Fruit fly (Drosophila melanogaster) whole organism, embryonic: ENCODE data around the gene NANS.

Experiments
- Ada2b ChIP-seq: fragments of 200-800 bp; sonication (Bioruptor generic); IDR thresholded peaks from 2 replicates; pipeline ENCODE4 v1.3.6; 2022; ENCODE audit warnings: missing biosample characterization, missing genetic modification characterization
- Awh ChIP-seq: fragments of 200-800 bp; sonication (Bioruptor generic); IDR thresholded peaks from 2 replicates; pipeline ENCODE4, ENCODE4 v1.3.6; 2022; ENCODE audit warnings: missing biosample characterization, missing genetic modification characterization
- Blimp-1 ChIP-seq: fragments of 200-800 bp; sonication (Bioruptor generic); optimal IDR thresholded peaks from 3 replicates; lab custom pipeline; 2018; ENCODE audit warnings: missing biosample characterization, missing genetic modification characterization, mild to moderate bottlenecking, moderate library complexity, missing genetic modification reagents
- C15 ChIP-seq: fragments of 200-800 bp; sonication (Bioruptor generic); IDR thresholded peaks from 3 replicates; pipeline ENCODE4 v1.3.6; 2022; ENCODE audit warnings: missing biosample characterization, missing genetic modification characterization
- CG10209 ChIP-seq: fragments of 200-800 bp; sonication (Bioruptor generic); optimal IDR thresholded peaks from 3 replicates; lab custom pipeline; 2017; ENCODE audit warnings: missing biosample characterization, mild to moderate bottlenecking, missing genetic modification characterization, missing genetic modification reagents
- CG10366 ChIP-seq: fragments of 200-800 bp; sonication (Bioruptor generic); IDR thresholded peaks from 2 replicates; pipeline ENCODE4 v1.3.6; 2022; ENCODE audit warnings: missing biosample characterization, missing genetic modification characterization
- CG11093 ChIP-seq: fragments of 200-800 bp; sonication (Bioruptor generic); IDR thresholded peaks from 3 replicates; pipeline ENCODE4 v1.3.6; 2022; ENCODE audit warnings: missing biosample characterization, missing genetic modification characterization
- CG11695 ChIP-seq: fragments of 200-800 bp; sonication (Bioruptor generic); IDR thresholded peaks from 3 replicates; pipeline ENCODE4 v1.3.6; 2022; ENCODE audit warnings: missing biosample characterization, missing genetic modification characterization
- CG12236 ChIP-seq: fragments of 200-800 bp; sonication (Bioruptor generic); optimal IDR thresholded peaks from 2 replicates; lab custom pipeline; 2016; ENCODE audit warnings: missing biosample characterization, missing genetic modification characterization
- CG13296 ChIP-seq: fragments of 200-800 bp; sonication (Bioruptor generic); optimal IDR thresholded peaks from 3 replicates; lab custom pipeline; 2018; ENCODE audit warnings: missing biosample characterization, mild to moderate bottlenecking, missing genetic modification characterization
- CG14014 ChIP-seq: fragments of 200-800 bp; sonication (Bioruptor generic); IDR thresholded peaks from 2 replicates; pipeline ENCODE4 v1.3.6; 2022; ENCODE audit warnings: missing biosample characterization, missing genetic modification characterization
- CG14710 ChIP-seq: fragments of 200-800 bp; sonication (Bioruptor generic); optimal IDR thresholded peaks from 3 replicates; lab custom pipeline; 2019; ENCODE audit warnings: missing biosample characterization, mild to moderate bottlenecking, missing genetic modification characterization, moderate library complexity
- CG1647 ChIP-seq: fragments of 200-800 bp; sonication (Bioruptor generic); optimal IDR thresholded peaks from 3 replicates; lab custom pipeline; 2016; ENCODE audit warnings: missing biosample characterization, missing genetic modification characterization
- CG16863 ChIP-seq: fragments of 200-800 bp; sonication (Bioruptor generic); optimal IDR thresholded peaks from 3 replicates; lab custom pipeline; 2016; ENCODE audit warnings: missing biosample characterization, missing genetic modification characterization
- CG17359 ChIP-seq: fragments of 200-800 bp; sonication (Bioruptor generic); optimal IDR thresholded peaks from 3 replicates; lab custom pipeline; 2018; ENCODE audit warnings: missing biosample characterization, mild to moderate bottlenecking, missing genetic modification characterization, moderate library complexity
- CG1792 ChIP-seq: fragments of 200-800 bp; sonication (Bioruptor generic); optimal IDR thresholded peaks from 2 replicates; lab custom pipeline; 2016; ENCODE audit warnings: missing biosample characterization, missing genetic modification characterization
- CG2712 ChIP-seq: fragments of 200-800 bp; optimal IDR thresholded peaks from 3 replicates; lab custom pipeline; 2019; ENCODE audit warnings: missing biosample characterization, mild to moderate bottlenecking, missing genetic modification characterization, moderate library complexity
- CG32532 ChIP-seq: fragments of 200-800 bp; sonication (Bioruptor generic); IDR thresholded peaks from 2 replicates; pipeline ENCODE4 v1.3.6; 2022; ENCODE audit warnings: missing biosample characterization, missing genetic modification characterization
- CG4282 ChIP-seq: fragments of 200-800 bp; sonication (Bioruptor generic); optimal IDR thresholded peaks from 2 replicates; lab custom pipeline; 2016; ENCODE audit warnings: missing biosample characterization, missing genetic modification characterization
- CG4820 ChIP-seq: fragments of 200-800 bp; sonication (Bioruptor generic); optimal IDR thresholded peaks from 3 replicates; lab custom pipeline; 2016; ENCODE audit warnings: missing biosample characterization, missing genetic modification characterization
- CG8089 ChIP-seq: fragments of 200-800 bp; sonication (Bioruptor generic); optimal IDR thresholded peaks from 3 replicates; lab custom pipeline; 2016; ENCODE audit warnings: missing biosample characterization, missing genetic modification characterization
- CG8388 ChIP-seq: fragments of 200-800 bp; sonication (Bioruptor generic); optimal IDR thresholded peaks from 2 replicates; lab custom pipeline; 2019; ENCODE audit warnings: missing biosample characterization, mild to moderate bottlenecking, missing genetic modification characterization, moderate library complexity
- CG8944 ChIP-seq: fragments of 200-800 bp; sonication (Bioruptor generic); optimal IDR thresholded peaks from 3 replicates; lab custom pipeline; 2016; ENCODE audit warnings: missing biosample characterization, missing genetic modification characterization
- CG9727 ChIP-seq: fragments of 200-800 bp; sonication (Bioruptor generic); optimal IDR thresholded peaks from 3 replicates; lab custom pipeline; 2017; ENCODE audit warnings: missing biosample characterization, mild to moderate bottlenecking, missing genetic modification characterization
- D ChIP-seq, 2 experiments: fragments of 200-800 bp in 1 of 2; fragments of >200 bp in 1 of 2; sonication (Bioruptor generic) in 1 of 2; optimal IDR thresholded peaks; 2 replicates in 1 of 2; 3 replicates in 1 of 2; lab custom pipeline; 2017; ENCODE audit warnings: mild to moderate bottlenecking in 1 of 2, missing biosample characterization in 1 of 2, missing genetic modification characterization in 1 of 2, missing genetic modification reagents in 1 of 2
- Dek ChIP-seq: fragments of 200-800 bp; sonication (Bioruptor generic); optimal IDR thresholded peaks from 3 replicates; lab custom pipeline; 2019; ENCODE audit warnings: missing biosample characterization, mild to moderate bottlenecking, missing genetic modification characterization, moderate library complexity
- HmgZ ChIP-seq: fragments of 200-800 bp; sonication (Bioruptor generic); optimal IDR thresholded peaks from 2 replicates; lab custom pipeline; 2018; ENCODE audit warnings: missing biosample characterization, mild to moderate bottlenecking, missing genetic modification characterization
- Hr39 ChIP-seq: fragments of >200 bp; optimal IDR thresholded peaks from 2 replicates; lab custom pipeline; 2017
- Opbp ChIP-seq: fragments of 200-800 bp; sonication (Bioruptor generic); IDR thresholded peaks from 3 replicates; pipeline ENCODE4 v1.3.6; 2022; ENCODE audit warnings: missing biosample characterization, missing genetic modification characterization; ENCODE audit not compliant: partially characterized antibody
- PHDP ChIP-seq: fragments of 200-800 bp; sonication (Bioruptor generic); optimal IDR thresholded peaks from 3 replicates; lab custom pipeline; 2018; ENCODE audit warnings: missing biosample characterization, mild to moderate bottlenecking, missing genetic modification characterization, moderate library complexity
- Ptx1 ChIP-seq: fragments of 200-800 bp; sonication (Bioruptor generic); IDR thresholded peaks from 2 replicates; pipeline ENCODE4 v1.3.6; 2022; ENCODE audit warnings: missing biosample characterization, missing genetic modification characterization
- Ssrp ChIP-seq: fragments of 200-800 bp; sonication (Bioruptor generic); optimal IDR thresholded peaks from 2 replicates; lab custom pipeline; 2018; ENCODE audit warnings: missing biosample characterization, mild to moderate bottlenecking, missing genetic modification characterization, moderate library complexity
- TFAM ChIP-seq: fragments of 200-800 bp; sonication (Bioruptor generic); optimal IDR thresholded peaks from 2 replicates; lab custom pipeline; 2017; ENCODE audit warnings: missing biosample characterization, missing genetic modification characterization, inconsistent platforms
- al ChIP-seq: fragments of 200-800 bp; sonication (Bioruptor generic); IDR thresholded peaks from 2 replicates; pipeline ENCODE4 v1.3.6; 2022; ENCODE audit warnings: missing biosample characterization, missing genetic modification characterization
- ato ChIP-seq: fragments of 200-800 bp; sonication (Bioruptor generic); IDR thresholded peaks from 2 replicates; pipeline ENCODE4 v1.3.6; 2022; ENCODE audit warnings: missing biosample characterization, missing genetic modification characterization; ENCODE audit not compliant: partially characterized antibody
- dimm ChIP-seq: fragments of 200-800 bp; sonication (Bioruptor generic); IDR thresholded peaks from 2 replicates; pipeline ENCODE4 v1.3.6; 2022; ENCODE audit warnings: missing biosample characterization, missing genetic modification characterization
- ham ChIP-seq: fragments of 200-800 bp; sonication (Bioruptor generic); IDR thresholded peaks from 2 replicates; pipeline ENCODE4 v1.3.6; 2022; ENCODE audit warnings: missing biosample characterization, missing genetic modification characterization
- kni ChIP-seq: fragments of 200-800 bp; sonication (Bioruptor generic); optimal IDR thresholded peaks from 3 replicates; lab custom pipeline; 2017; ENCODE audit warnings: mild to moderate bottlenecking, missing biosample characterization, missing genetic modification reagents, missing genetic modification characterization
- maf-S ChIP-seq: fragments of 200-800 bp; sonication (Bioruptor generic); optimal IDR thresholded peaks from 2 replicates; lab custom pipeline; 2016; ENCODE audit warnings: missing biosample characterization, missing genetic modification characterization
- pan ChIP-seq, 4 experiments: fragments of >200 bp in 3 of 4; fragments of 200-800 bp in 1 of 4; sonication (Bioruptor generic) in 1 of 4; optimal IDR thresholded peaks in 3 of 4; IDR thresholded peaks in 1 of 4; 2 replicates each; pipeline versions ENCODE4 v1.3.6 to Lab custom; 2017 to 2022; ENCODE audit warnings: missing biosample characterization in 2 of 4, missing genetic modification characterization in 2 of 4, mixed read lengths in 1 of 4
- pb ChIP-seq: fragments of 200-800 bp; sonication (Bioruptor generic); optimal IDR thresholded peaks from 3 replicates; lab custom pipeline; 2016; ENCODE audit warnings: missing biosample characterization, missing genetic modification characterization
- prd ChIP-seq, 3 experiments: fragments of >200 bp in 2 of 3; fragments of 200-800 bp in 1 of 3; sonication (Bioruptor generic) in 1 of 3; optimal IDR thresholded peaks in 2 of 3; IDR thresholded peaks in 1 of 3; 2 replicates in 2 of 3; 3 replicates in 1 of 3; pipeline versions ENCODE4 v1.3.6 to Lab custom; 2017 to 2022; ENCODE audit warnings: missing biosample characterization in 1 of 3, missing genetic modification characterization in 1 of 3
- psq ChIP-seq: fragments of 200-800 bp; sonication (Bioruptor generic); optimal IDR thresholded peaks from 2 replicates; lab custom pipeline; 2017; ENCODE audit warnings: missing biosample characterization, missing genetic modification characterization
- pum ChIP-seq: fragments of 200-800 bp; sonication (Bioruptor generic); optimal IDR thresholded peaks from 2 replicates; lab custom pipeline; 2016; ENCODE audit warnings: missing biosample characterization, missing genetic modification characterization
- sisA ChIP-seq: fragments of 200-800 bp; sonication (Bioruptor generic); IDR thresholded peaks from 2 replicates; pipeline ENCODE4 v1.3.6; 2022; ENCODE audit warnings: missing biosample characterization, missing genetic modification characterization
- slou ChIP-seq: fragments of 200-800 bp; sonication (Bioruptor generic); optimal IDR thresholded peaks from 3 replicates; lab custom pipeline; 2016; ENCODE audit warnings: missing biosample characterization, missing genetic modification characterization
- toy ChIP-seq: fragments of 200-800 bp; sonication (Bioruptor generic); IDR thresholded peaks from 2 replicates; pipeline ENCODE4 v1.3.6; 2022; ENCODE audit warnings: missing biosample characterization, missing genetic modification characterization
- wdn ChIP-seq: fragments of 200-800 bp; sonication (Bioruptor generic); IDR thresholded peaks from 2 replicates; pipeline ENCODE4 v1.3.6; 2022; ENCODE audit warnings: missing biosample characterization, missing genetic modification characterization
- wor ChIP-seq: fragments of 200-800 bp; sonication (Bioruptor generic); IDR thresholded peaks from 2 replicates; pipeline ENCODE4 v1.3.6; 2022; ENCODE audit warnings: missing biosample characterization, missing genetic modification characterization
- zfh1 ChIP-seq: fragments of 200-800 bp; sonication (Bioruptor generic); IDR thresholded peaks from 3 replicates; pipeline ENCODE4 v1.3.6; 2022; ENCODE audit warnings: missing biosample characterization, missing genetic modification characterization

NANS gene

DNA sequence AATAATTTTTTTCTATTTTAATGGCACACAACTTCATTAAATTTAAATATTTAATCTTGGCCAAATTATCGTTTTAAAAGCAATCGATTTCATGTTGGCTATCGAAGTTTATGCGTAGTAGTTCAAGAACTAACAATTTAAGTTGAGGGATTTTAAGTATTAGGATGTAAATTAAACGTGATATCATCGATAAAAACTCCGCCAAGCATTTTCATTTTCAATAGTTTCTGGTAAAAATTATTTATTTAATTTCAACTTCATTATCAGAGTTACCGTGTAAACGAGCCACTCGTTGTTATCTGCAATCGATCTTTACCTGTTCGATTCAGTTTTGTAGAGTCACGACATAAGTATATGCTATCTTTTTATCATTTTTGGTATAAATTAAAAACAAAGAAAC is 23.4 kb upstream of the NANS start:
- TF ChIP-seq pan (optimal IDR thresholded peaks at IDR 0.05; lab: Kevin White, UChicago): no peak
- TF ChIP-seq pan (GFP tag; optimal IDR thresholded peaks at IDR 0.05 in 1 of 2, IDR thresholded peaks at IDR 0.05 in 1 of 2): peak in 1 of 2 experiments; percentile 97
- peak; percentile 88 for TF ChIP-seq CG8089 (GFP tag; lab: Kevin White, UChicago)
- peak; percentile 97 for TF ChIP-seq CG11695
- no peak for TF ChIP-seq Opbp (GFP tag; lab: Robert Waterston, UW)
- peak; percentile 100 for TF ChIP-seq CG4820 (GFP tag; lab: Kevin White, UChicago)
- peak; percentile 98 for TF ChIP-seq CG8388 (GFP tag; lab: Kevin White, UChicago)
- peak; percentile 91 for TF ChIP-seq CG12236 (GFP tag; lab: Kevin White, UChicago)
- TF ChIP-seq slou (GFP tag; lab: Kevin White, UChicago): peak; percentile 86
- peak; percentile 90 for TF ChIP-seq pum
- peak; percentile 94 for TF ChIP-seq Ptx1 (GFP tag; lab: Robert Waterston, UW)
- peak; percentile 89 for TF ChIP-seq sisA (GFP tag; lab: Robert Waterston, UW)
- TF ChIP-seq maf-S (GFP tag; lab: Kevin White, UChicago): peak; percentile 94
- TF ChIP-seq CG16863: peak; percentile 93
- TF ChIP-seq CG13296 (GFP tag; lab: Kevin White, UChicago): peak; percentile 99
- peak; percentile 87 for TF ChIP-seq C15 (GFP tag; lab: Robert Waterston, UW)
- TF ChIP-seq kni (GFP tag; lab: Kevin White, UChicago): peak; percentile 99
- peak; percentile 97 for TF ChIP-seq CG1792 (GFP tag; lab: Kevin White, UChicago)
- peak; percentile 92 for TF ChIP-seq wor (GFP tag; lab: Robert Waterston, UW)
- TF ChIP-seq CG1647 (GFP tag; lab: Kevin White, UChicago): peak; percentile 98
- peak; percentile 97 for TF ChIP-seq Blimp-1 (GFP tag; lab: Kevin White, UChicago)
- TF ChIP-seq CG8944 (GFP tag; lab: Kevin White, UChicago): peak; percentile 87
- peak; percentile 94 for TF ChIP-seq TFAM (GFP tag; lab: Kevin White, UChicago)
- peak; percentile 98 for TF ChIP-seq CG14710 (tag; lab: Kevin White, UChicago)
- peak; percentile 93 for TF ChIP-seq wdn (GFP tag; lab: Robert Waterston, UW)
- no peak for TF ChIP-seq prd (optimal IDR thresholded peaks at IDR 0.05; lab: Kevin White, UChicago)
- peak; percentile 97 for TF ChIP-seq prd (GFP tag; IDR thresholded peaks at IDR 0.05; lab: Robert Waterston, UW)
- peak; percentile 87 for TF ChIP-seq al (GFP tag; lab: Robert Waterston, UW)
- peak; percentile 97 for TF ChIP-seq CG14014 (GFP tag; lab: Robert Waterston, UW)
- peak; percentile 98 for TF ChIP-seq Ssrp (tag; lab: Kevin White, UChicago)
- TF ChIP-seq psq (GFP tag; lab: Kevin White, UChicago): peak; percentile 87
- peak; percentile 99 for TF ChIP-seq zfh1 (GFP tag; lab: Robert Waterston, UW)
- TF ChIP-seq HmgZ (tag; lab: Kevin White, UChicago): peak; percentile 98
- peak; percentile 99 for TF ChIP-seq Ada2b (GFP tag; lab: Robert Waterston, UW)
- peak; percentile 98 for TF ChIP-seq CG17359 (tag; lab: Kevin White, UChicago)
- TF ChIP-seq Hr39 (lab: Kevin White, UChicago): no peak
- TF ChIP-seq Dek: peak; percentile 97
- peak; percentile 96 for TF ChIP-seq CG32532 (GFP tag; lab: Robert Waterston, UW)
- TF ChIP-seq toy (GFP tag; lab: Robert Waterston, UW): peak; percentile 84
- TF ChIP-seq CG10209: peak; percentile 97
- TF ChIP-seq CG10366: peak; percentile 95
- no peak for TF ChIP-seq ato (GFP tag; lab: Robert Waterston, UW)
- TF ChIP-seq D (optimal IDR thresholded peaks at IDR 0.05; lab: Kevin White, UChicago): no peak
- TF ChIP-seq D (GFP tag; optimal IDR thresholded peaks at IDR 0.05; lab: Kevin White, UChicago): peak; percentile 96
- peak; percentile 57; the same call in 1 of the 2 replicates for TF ChIP-seq ham (GFP tag; lab: Robert Waterston, UW)
- TF ChIP-seq Awh (GFP tag; lab: Robert Waterston, UW): peak; percentile 98
- TF ChIP-seq CG4282 (GFP tag; lab: Kevin White, UChicago): peak; percentile 76
- peak; percentile 84 for TF ChIP-seq CG11093
- TF ChIP-seq CG9727 (GFP tag; lab: Kevin White, UChicago): peak; percentile 98
- TF ChIP-seq dimm (GFP tag; lab: Robert Waterston, UW): peak; percentile 86
- TF ChIP-seq CG2712 (tag; lab: Kevin White, UChicago): peak; percentile 99
- TF ChIP-seq PHDP (tag; lab: Kevin White, UChicago): peak; percentile 99
- peak; percentile 86 for TF ChIP-seq pb
